Fruit fly (Drosophila melanogaster) whole organism, embryonic: ENCODE data around the gene a10.

ENCODE experiments used
- Adf1 ChIP-seq: fragments of 200-800 bp; sonication (Bioruptor generic); IDR thresholded peaks from 2 replicates; pipeline ENCODE4 v1.3.6; 2022; ENCODE audit warnings: missing biosample characterization, missing genetic modification characterization
- Awh ChIP-seq: fragments of 200-800 bp; sonication (Bioruptor generic); IDR thresholded peaks from 2 replicates; pipeline ENCODE4, ENCODE4 v1.3.6; 2022; ENCODE audit warnings: missing biosample characterization, missing genetic modification characterization
- Bdp1 ChIP-seq: fragments of 200-800 bp; sonication (Bioruptor generic); optimal IDR thresholded peaks from 3 replicates; lab custom pipeline; 2016; ENCODE audit warnings: missing biosample characterization, missing genetic modification characterization
- CG10979 ChIP-seq: fragments of 200-800 bp; sonication (Bioruptor generic); optimal IDR thresholded peaks from 2 replicates; lab custom pipeline; 2018; ENCODE audit warnings: missing biosample characterization, mild to moderate bottlenecking, missing genetic modification characterization, moderate library complexity
- CG11398 ChIP-seq: fragments of 200-800 bp; sonication (Bioruptor generic); optimal IDR thresholded peaks from 2 replicates; lab custom pipeline; 2016; ENCODE audit warnings: missing biosample characterization, missing genetic modification characterization
- CG14710 ChIP-seq: fragments of 200-800 bp; sonication (Bioruptor generic); optimal IDR thresholded peaks from 3 replicates; lab custom pipeline; 2019; ENCODE audit warnings: missing biosample characterization, mild to moderate bottlenecking, missing genetic modification characterization, moderate library complexity
- CG14860 ChIP-seq: fragments of 200-800 bp; sonication (Bioruptor generic); IDR thresholded peaks from 3 replicates; pipeline ENCODE4 v1.3.6; 2022; ENCODE audit warnings: missing biosample characterization, missing genetic modification characterization; ENCODE audit not compliant: partially characterized antibody
- CG15696 ChIP-seq: fragments of 200-800 bp; sonication (Bioruptor generic); optimal IDR thresholded peaks from 2 replicates; lab custom pipeline; 2019; ENCODE audit warnings: missing biosample characterization, mild to moderate bottlenecking, missing genetic modification characterization, moderate library complexity
- CG2129 ChIP-seq: fragments of 200-800 bp; sonication (Bioruptor generic); IDR thresholded peaks from 2 replicates; pipeline ENCODE4 v1.3.6; 2022; ENCODE audit warnings: missing biosample characterization, missing genetic modification characterization; ENCODE audit not compliant: partially characterized antibody
- CG3065 ChIP-seq: fragments of 200-800 bp; sonication (Bioruptor generic); optimal IDR thresholded peaks from 2 replicates; lab custom pipeline; 2016; ENCODE audit warnings: missing biosample characterization, missing genetic modification characterization
- CG6791 ChIP-seq: fragments of 200-800 bp; sonication (Bioruptor generic); IDR thresholded peaks from 3 replicates; pipeline ENCODE4 v1.3.6; 2022; ENCODE audit warnings: missing biosample characterization, missing genetic modification characterization; ENCODE audit not compliant: partially characterized antibody
- CG7839 ChIP-seq: fragments of 200-800 bp; sonication (Bioruptor generic); optimal IDR thresholded peaks from 3 replicates; lab custom pipeline; 2018; ENCODE audit warnings: missing biosample characterization, mild to moderate bottlenecking, missing genetic modification characterization, moderate library complexity
- CG9817 ChIP-seq: fragments of 200-800 bp; sonication (Bioruptor generic); optimal IDR thresholded peaks from 2 replicates; lab custom pipeline; 2018; ENCODE audit warnings: missing biosample characterization, mild to moderate bottlenecking, missing genetic modification characterization, moderate library complexity
- D19B ChIP-seq: fragments of 200-800 bp; sonication (Bioruptor generic); optimal IDR thresholded peaks from 2 replicates; lab custom pipeline; 2017; ENCODE audit warnings: missing biosample characterization, mild to moderate bottlenecking, missing genetic modification characterization
- Dll ChIP-seq: fragments of 200-800 bp; sonication (Bioruptor generic); IDR thresholded peaks from 4 replicates; pipeline ENCODE4 v1.3.6; 2022; ENCODE audit warnings: missing biosample characterization, missing genetic modification characterization; ENCODE audit not compliant: partially characterized antibody
- Doc3 ChIP-seq: fragments of 200-800 bp; sonication (Bioruptor generic); IDR thresholded peaks from 3 replicates; pipeline ENCODE4 v1.3.6; 2022; ENCODE audit warnings: missing biosample characterization, missing genetic modification characterization; ENCODE audit not compliant: partially characterized antibody
- Dref ChIP-seq: fragments of 200-800 bp; sonication (Bioruptor generic); IDR thresholded peaks from 2 replicates; pipeline ENCODE4 v1.3.6; 2022; ENCODE audit warnings: missing biosample characterization, missing genetic modification characterization
- ERR ChIP-seq: fragments of 200-800 bp; sonication (Bioruptor generic); optimal IDR thresholded peaks from 2 replicates; lab custom pipeline; 2016; ENCODE audit warnings: missing biosample characterization, missing genetic modification characterization
- Elba2 ChIP-seq: fragments of 200-800 bp; sonication (Bioruptor generic); optimal IDR thresholded peaks from 3 replicates; lab custom pipeline; 2016; ENCODE audit warnings: missing biosample characterization, missing genetic modification characterization
- Gug ChIP-seq: fragments of 200-800 bp; sonication (Bioruptor generic); IDR thresholded peaks from 4 replicates; pipeline ENCODE4 v1.3.6; 2022; ENCODE audit warnings: missing biosample characterization, missing genetic modification characterization
- Hey ChIP-seq: fragments of 200-800 bp; sonication (Bioruptor generic); optimal IDR thresholded peaks from 3 replicates; lab custom pipeline; 2018; ENCODE audit warnings: missing biosample characterization, mild to moderate bottlenecking, missing genetic modification characterization
- MBD-R2 ChIP-seq: fragments of 200-800 bp; sonication (Bioruptor generic); IDR thresholded peaks from 2 replicates; pipeline ENCODE4 v1.3.6; 2022; ENCODE audit warnings: missing biosample characterization, missing genetic modification characterization
- MESR4 ChIP-seq: fragments of 200-800 bp; sonication (Bioruptor generic); optimal IDR thresholded peaks from 2 replicates; lab custom pipeline; 2018; ENCODE audit warnings: missing biosample characterization, mild to moderate bottlenecking, missing genetic modification characterization, moderate library complexity
- NC2β ChIP-seq: fragments of 200-800 bp; sonication (Bioruptor generic); optimal IDR thresholded peaks from 2 replicates; lab custom pipeline; 2016; ENCODE audit warnings: missing biosample characterization, missing genetic modification characterization
- Pdp1 ChIP-seq, 2 experiments: fragments of 200-800 bp; sonication (Bioruptor generic); optimal IDR thresholded peaks; 3 replicates each; lab custom pipeline; 2016; ENCODE audit warnings: missing biosample characterization in 2 of 2, missing genetic modification characterization in 2 of 2, mild to moderate bottlenecking in 1 of 2, moderate library complexity in 1 of 2
- Scr ChIP-seq: fragments of 200-800 bp; sonication (Bioruptor generic); IDR thresholded peaks from 2 replicates; pipeline ENCODE4 v1.3.6; 2022; ENCODE audit warnings: missing biosample characterization, missing genetic modification characterization; ENCODE audit not compliant: partially characterized antibody
- Sin3A ChIP-seq: fragments of >200 bp; optimal IDR thresholded peaks from 2 replicates; lab custom pipeline; 2018
- Sry-δ ChIP-seq: fragments of 200-800 bp; sonication (Bioruptor generic); optimal IDR thresholded peaks from 2 replicates; lab custom pipeline; 2016; ENCODE audit warnings: missing biosample characterization, missing genetic modification characterization
- YL-1 ChIP-seq: fragments of 200-800 bp; sonication (Bioruptor generic); optimal IDR thresholded peaks from 3 replicates; lab custom pipeline; 2017; ENCODE audit warnings: missing biosample characterization, mild to moderate bottlenecking, missing genetic modification characterization
- ato ChIP-seq: fragments of 200-800 bp; sonication (Bioruptor generic); IDR thresholded peaks from 2 replicates; pipeline ENCODE4 v1.3.6; 2022; ENCODE audit warnings: missing biosample characterization, missing genetic modification characterization; ENCODE audit not compliant: partially characterized antibody
- gcm ChIP-seq: fragments of 200-800 bp; sonication (Bioruptor generic); optimal IDR thresholded peaks from 2 replicates; lab custom pipeline; 2019; ENCODE audit warnings: missing biosample characterization, mild to moderate bottlenecking, missing genetic modification characterization, moderate library complexity
- hb ChIP-seq: fragments of 200-800 bp; sonication (Bioruptor generic); IDR thresholded peaks from 3 replicates; pipeline ENCODE4 v1.3.6; 2022; ENCODE audit warnings: missing biosample characterization, missing genetic modification characterization; ENCODE audit not compliant: partially characterized antibody
- hbn ChIP-seq: fragments of 200-800 bp; sonication (Bioruptor generic); IDR thresholded peaks from 2 replicates; pipeline ENCODE4 v1.3.6; 2022; ENCODE audit warnings: missing biosample characterization, missing genetic modification characterization; ENCODE audit not compliant: partially characterized antibody
- inv ChIP-seq: fragments of 200-800 bp; sonication (Bioruptor generic); IDR thresholded peaks from 2 replicates; pipeline ENCODE4 v1.3.6; 2022; ENCODE audit warnings: missing biosample characterization, missing genetic modification characterization; ENCODE audit not compliant: partially characterized antibody
- kah ChIP-seq: fragments of 200-800 bp; sonication (Bioruptor generic); optimal IDR thresholded peaks from 2 replicates; lab custom pipeline; 2018; ENCODE audit warnings: missing biosample characterization, mild to moderate bottlenecking, missing genetic modification characterization
- mld ChIP-seq: fragments of 200-800 bp; sonication (Bioruptor generic); IDR thresholded peaks from 3 replicates; pipeline ENCODE4 v1.3.6; 2022; ENCODE audit warnings: missing biosample characterization, missing genetic modification characterization; ENCODE audit not compliant: partially characterized antibody
- nerfin-2 ChIP-seq: fragments of 200-800 bp; sonication (Bioruptor generic); IDR thresholded peaks from 2 replicates; pipeline ENCODE4 v1.3.6; 2022; ENCODE audit warnings: missing biosample characterization, missing genetic modification characterization; ENCODE audit not compliant: partially characterized antibody
- ro ChIP-seq: fragments of 200-800 bp; sonication (Bioruptor generic); IDR thresholded peaks from 2 replicates; pipeline ENCODE4 v1.3.6; 2022; ENCODE audit warnings: missing biosample characterization, missing genetic modification characterization
- row ChIP-seq: fragments of 200-800 bp; sonication (Bioruptor generic); IDR thresholded peaks from 3 replicates; pipeline ENCODE4 v1.3.6; 2022; ENCODE audit warnings: missing biosample characterization, missing genetic modification characterization
- run ChIP-seq: fragments of 200-800 bp; sonication (Bioruptor generic); optimal IDR thresholded peaks from 3 replicates; lab custom pipeline; 2018; ENCODE audit warnings: missing biosample characterization, mild to moderate bottlenecking, missing genetic modification characterization
- stwl ChIP-seq: fragments of 200-800 bp; sonication (Bioruptor generic); optimal IDR thresholded peaks from 3 replicates; lab custom pipeline; 2018; ENCODE audit warnings: missing biosample characterization, mild to moderate bottlenecking, missing genetic modification characterization, moderate library complexity
- sug ChIP-seq: fragments of 200-800 bp; optimal IDR thresholded peaks from 2 replicates; lab custom pipeline; 2019; ENCODE audit warnings: missing biosample characterization, mild to moderate bottlenecking, missing genetic modification characterization, moderate library complexity
- tna ChIP-seq: fragments of 200-800 bp; sonication (Bioruptor generic); IDR thresholded peaks from 2 replicates; pipeline ENCODE4 v1.3.6; 2022; ENCODE audit warnings: missing biosample characterization, missing genetic modification characterization; ENCODE audit not compliant: partially characterized antibody
- trem ChIP-seq: fragments of 200-800 bp; optimal IDR thresholded peaks from 3 replicates; lab custom pipeline; 2019; ENCODE audit warnings: missing biosample characterization, mild to moderate bottlenecking, missing genetic modification characterization, moderate library complexity
- unc-4 ChIP-seq: fragments of 200-800 bp; sonication (Bioruptor generic); IDR thresholded peaks from 2 replicates; pipeline ENCODE4 v1.3.6; 2022; ENCODE audit warnings: missing biosample characterization, missing genetic modification characterization; ENCODE audit not compliant: partially characterized antibody
- zen2 ChIP-seq: fragments of 200-800 bp; sonication (Bioruptor generic); IDR thresholded peaks from 3 replicates; pipeline ENCODE4 v1.3.6; 2022; ENCODE audit warnings: missing biosample characterization, missing genetic modification characterization; ENCODE audit not compliant: partially characterized antibody

Gene a10

DNA sequence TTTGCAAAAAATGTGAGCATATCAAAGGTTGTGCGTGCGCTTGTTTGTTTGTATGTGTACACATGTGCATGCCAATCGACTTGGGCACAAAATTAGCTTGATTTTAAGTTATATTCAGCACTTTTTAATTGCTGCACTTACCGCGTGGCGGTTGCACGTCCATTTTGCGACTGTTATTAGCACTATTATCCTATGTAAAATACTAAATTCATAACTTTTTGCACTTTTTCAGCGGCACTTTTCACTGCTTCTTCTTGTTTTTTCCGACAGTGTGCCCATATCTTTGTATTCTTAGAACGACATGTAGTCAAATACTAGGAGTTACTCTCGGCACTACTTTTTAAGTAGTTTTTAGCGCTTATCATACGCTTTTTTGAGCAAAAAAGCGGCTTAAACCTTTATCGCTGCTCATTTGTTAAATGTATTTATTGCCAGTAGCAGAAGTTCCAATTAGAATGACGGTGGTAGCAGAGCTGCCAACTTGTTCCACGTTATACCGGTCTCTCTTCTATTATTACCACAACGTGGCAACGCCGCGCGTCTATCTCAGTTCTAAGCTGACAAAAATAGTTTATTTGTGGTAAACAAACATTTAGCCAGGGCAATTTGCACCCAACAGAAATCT lies 18.9 kb upstream of the a10 start, which contains the start of the genes scaf6 and Papst2 (continued):
- TF ChIP-seq CG15696 (tag; lab: Kevin White, UChicago) (no peak), Dll (GFP tag; lab: Robert Waterston, UW) (peak; percentile 53; the same call in 2 of the 4 replicates), Hey (no peak), sug (tag; lab: Kevin White, UChicago) (peak; percentile 12), Bdp1 (GFP tag; lab: Kevin White, UChicago) (no peak)
- TF ChIP-seq, all 482 proteins: peak for 86

DNA sequence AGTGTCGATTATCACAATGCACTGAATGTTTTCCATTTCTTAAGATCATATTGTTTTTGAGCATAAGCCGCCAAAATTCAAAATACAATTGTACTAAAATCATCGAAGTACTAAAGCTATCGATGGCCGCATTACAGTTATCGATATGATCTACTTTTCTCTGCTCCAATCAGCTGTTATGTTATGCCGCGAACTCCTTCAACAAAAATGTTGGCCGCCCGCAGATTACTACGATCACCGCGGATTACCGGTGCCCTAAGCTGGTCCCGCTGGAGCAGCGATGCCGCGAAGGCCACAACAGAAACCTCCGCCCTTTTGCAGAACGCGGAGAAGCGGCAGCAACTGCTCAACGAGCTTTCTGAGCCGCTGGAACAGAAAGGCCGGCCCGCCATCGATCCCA lies 12.0 kb upstream of the a10 start, which contains the start of gene beg:
TSS of gene beg (plus strand) at position 177 of the 400 bp plus-strand sequence.
- TF ChIP-seq CG2129 (GFP tag; lab: Robert Waterston, UW), result peak; percentile 37; the same call in 1 of the 2 replicates
- peak; percentile 32 for TF ChIP-seq CG14710 (tag; lab: Kevin White, UChicago)
- TF ChIP-seq mld (GFP tag; lab: Robert Waterston, UW), result peak; percentile 64; the same call in 1 of the 3 replicates
- TF ChIP-seq CG3065 (GFP tag; lab: Kevin White, UChicago), result no peak
- peak; percentile 34 for TF ChIP-seq Sry-δ (GFP tag; lab: Kevin White, UChicago)
- no peak for TF ChIP-seq CG10979 (tag; lab: Kevin White, UChicago)
- TF ChIP-seq unc-4 (GFP tag; lab: Robert Waterston, UW), result peak; percentile 72
- no peak for TF ChIP-seq CG11398
- TF ChIP-seq Scr (GFP tag; lab: Robert Waterston, UW), result peak; percentile 68
- TF ChIP-seq ERR (GFP tag; lab: Kevin White, UChicago), result no peak
- peak; percentile 24; the same call in 1 of the 2 replicates for TF ChIP-seq inv (GFP tag; lab: Robert Waterston, UW)
- TF ChIP-seq kah (GFP tag; lab: Kevin White, UChicago), result no peak
- peak; percentile 63 for TF ChIP-seq gcm (GFP tag; lab: Kevin White, UChicago)
- no peak for TF ChIP-seq Sin3A (lab: Kevin White, UChicago)
- peak; percentile 74 for TF ChIP-seq Dref (GFP tag; lab: Robert Waterston, UW)
- peak; percentile 65 for TF ChIP-seq Doc3
- no peak for TF ChIP-seq run (tag; lab: Kevin White, UChicago)
- no peak for TF ChIP-seq Adf1 (GFP tag; lab: Robert Waterston, UW)
- TF ChIP-seq Gug (GFP tag; lab: Robert Waterston, UW), result no peak
- peak in 1 of 2 experiments; percentile 17 for TF ChIP-seq Pdp1 (GFP tag; optimal IDR thresholded peaks at IDR 0.05; lab: Kevin White, UChicago)
- peak; percentile 62 for TF ChIP-seq tna (GFP tag; lab: Robert Waterston, UW)
- TF ChIP-seq ro (GFP tag; lab: Robert Waterston, UW), result no peak
- TF ChIP-seq row (GFP tag; lab: Robert Waterston, UW), result no peak
- TF ChIP-seq Awh (GFP tag; lab: Robert Waterston, UW), result no peak
- peak; percentile 83; the same call in 2 of the 3 replicates for TF ChIP-seq zen2 (GFP tag; lab: Robert Waterston, UW)
- TF ChIP-seq ato (GFP tag; lab: Robert Waterston, UW), result peak; percentile 71
- peak; percentile 20 for TF ChIP-seq stwl (tag; lab: Kevin White, UChicago)
- peak; percentile 36 for TF ChIP-seq MESR4 (GFP tag; lab: Kevin White, UChicago)
- TF ChIP-seq CG9817, result no peak
- no peak for TF ChIP-seq NC2β (GFP tag; lab: Kevin White, UChicago)
- TF ChIP-seq MBD-R2, result peak; percentile 87
- no peak for TF ChIP-seq YL-1
- peak; percentile 52; the same call in 2 of the 3 replicates for TF ChIP-seq CG14860 (GFP tag; lab: Robert Waterston, UW)
- no peak for TF ChIP-seq D19B (GFP tag; lab: Kevin White, UChicago)
- peak; percentile 79 for TF ChIP-seq nerfin-2 (GFP tag; lab: Robert Waterston, UW)
- TF ChIP-seq trem (tag; lab: Kevin White, UChicago), result peak; percentile 16
- 0 out of 3 replicates have a peak, but pooled peaks have one; percentile 61 for TF ChIP-seq hb
- TF ChIP-seq CG7839 (tag; lab: Kevin White, UChicago), result no peak
- TF ChIP-seq hbn (GFP tag; lab: Robert Waterston, UW), result peak; percentile 66
- TF ChIP-seq CG6791 (GFP tag; lab: Robert Waterston, UW), result peak; percentile 69; the same call in 2 of the 3 replicates
- TF ChIP-seq Elba2 (GFP tag; lab: Kevin White, UChicago), result no peak
